Fruit fly (Drosophila melanogaster): Measurements from ENCODE around the gene Cyp9f2.

DNA sequence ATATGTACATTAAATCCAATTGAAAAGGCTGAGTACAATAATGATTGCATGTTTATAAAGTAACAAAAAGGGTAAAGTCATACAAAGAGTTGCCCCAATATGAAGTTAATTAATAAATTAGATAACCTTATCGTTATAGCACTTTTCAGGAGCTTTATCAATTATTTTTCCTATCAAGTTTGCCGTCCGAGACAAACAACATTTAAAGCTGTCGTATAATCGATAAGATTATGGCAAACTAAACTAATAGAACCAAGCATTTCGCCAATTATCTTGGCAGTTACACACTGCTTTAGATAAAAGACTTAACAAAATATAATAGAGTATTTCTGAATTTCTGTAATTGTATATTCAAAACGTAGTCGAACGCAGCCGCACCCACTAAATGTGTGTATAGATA lies 694 bp downstream of the Cyp9f2 start:
- TF ChIP-seq CG13204 (GFP tag; optimal IDR thresholded peaks at IDR 0.05): no peak
- no peak for TF ChIP-seq Ets98B (GFP tag; IDR thresholded peaks at IDR 0.05)
- no peak for TF ChIP-seq CG8301 (tag; optimal IDR thresholded peaks at IDR 0.05)
- no peak for TF ChIP-seq CG12605 (GFP tag; IDR thresholded peaks at IDR 0.05)

All from whole organism, pupa.